Fruit fly (Drosophila melanogaster): ENCODE data around the gene CG42709.

The CG42709 gene

dm6 chr3L:12832355-12832881 is 42.4 kb downstream of the CG42709 start (continued):
- TF ChIP-seq jigr1 (GFP tag; IDR thresholded peaks at IDR 0.05): no peak
- TF ChIP-seq prd (optimal IDR thresholded peaks at IDR 0.05): no peak
- no peak for TF ChIP-seq prd (GFP tag; IDR thresholded peaks at IDR 0.05)
- peak; percentile 76 for TF ChIP-seq CG11504 (tag; optimal IDR thresholded peaks at IDR 0.05)
- no peak for TF ChIP-seq gcm2 (GFP tag; optimal IDR thresholded peaks at IDR 0.05)
- TF ChIP-seq B-H2 (GFP tag; optimal IDR thresholded peaks at IDR 0.05): no peak
- no peak for TF ChIP-seq CG9437 (GFP tag; optimal IDR thresholded peaks at IDR 0.05)
- TF ChIP-seq Xrp1 (GFP tag; IDR thresholded peaks at IDR 0.05): no peak
- no peak for TF ChIP-seq MTF-1 (GFP tag; optimal IDR thresholded peaks at IDR 0.05; ENCODE audit: borderline replicate concordance)
- no peak for TF ChIP-seq D19A (tag; optimal IDR thresholded peaks at IDR 0.05)
- no peak for TF ChIP-seq Lhr (GFP tag; optimal IDR thresholded peaks at IDR 0.05)
- TF ChIP-seq HLH3B (GFP tag; IDR thresholded peaks at IDR 0.05): no peak
- no peak; the same call in 1 of the 2 replicates for TF ChIP-seq CG14014 (GFP tag; IDR thresholded peaks at IDR 0.05)
- peak; percentile 13 for TF ChIP-seq CG2712 (tag; optimal IDR thresholded peaks at IDR 0.05)
- no peak for TF ChIP-seq twi (tag; optimal IDR thresholded peaks at IDR 0.05)
- no peak for TF ChIP-seq otp (GFP tag; IDR thresholded peaks at IDR 0.05)
- no peak for TF ChIP-seq CG16863 (GFP tag; optimal IDR thresholded peaks at IDR 0.05)
- TF ChIP-seq CG16779 (GFP tag; IDR thresholded peaks at IDR 0.05): no peak
- no peak for TF ChIP-seq GATAe (GFP tag; conservative IDR thresholded peaks at IDR 0.05)
- TF ChIP-seq fd96Cb (tag; optimal IDR thresholded peaks at IDR 0.05): no peak
- 0 out of 2 replicates have a peak, but pooled peaks have one; percentile 3 for TF ChIP-seq slbo (GFP tag; IDR thresholded peaks at IDR 0.05)
- TF ChIP-seq Taf1 (GFP tag; IDR thresholded peaks at IDR 0.05): no peak
- TF ChIP-seq CG8388 (GFP tag; optimal IDR thresholded peaks at IDR 0.05): no peak
- peak; percentile 81 for TF ChIP-seq Med (GFP tag)
- no peak for TF ChIP-seq trh (GFP tag; optimal IDR thresholded peaks at IDR 0.05)
- no peak for TF ChIP-seq Spps (tag; optimal IDR thresholded peaks at IDR 0.05)
- no peak for TF ChIP-seq CG11456 (GFP tag; IDR thresholded peaks at IDR 0.05)
- TF ChIP-seq TFAM (GFP tag; optimal IDR thresholded peaks at IDR 0.05): no peak
- no peak for TF ChIP-seq CG9797 (GFP tag; optimal IDR thresholded peaks at IDR 0.05)
- no peak for TF ChIP-seq Gug (GFP tag; IDR thresholded peaks at IDR 0.05)
- no peak for TF ChIP-seq phol (tag; optimal IDR thresholded peaks at IDR 0.05)
- no peak for TF ChIP-seq CG14965 (GFP tag; optimal IDR thresholded peaks at IDR 0.05; ENCODE audit: borderline replicate concordance)
- TF ChIP-seq Chrac-16 (GFP tag; optimal IDR thresholded peaks at IDR 0.05): no peak
- no peak for TF ChIP-seq CG30020 (tag; optimal IDR thresholded peaks at IDR 0.05)
- peak; percentile 8 for TF ChIP-seq ERR (GFP tag; optimal IDR thresholded peaks at IDR 0.05)
- no peak for TF ChIP-seq YL-1 (GFP tag; optimal IDR thresholded peaks at IDR 0.05)
- no peak for TF ChIP-seq Gsc (GFP tag; IDR thresholded peaks at IDR 0.05)
- peak; percentile 48 for TF ChIP-seq CG10543 (GFP tag; optimal IDR thresholded peaks at IDR 0.05)
- TF ChIP-seq sd (tag; optimal IDR thresholded peaks at IDR 0.05): peak; percentile 69
- TF ChIP-seq sc (optimal IDR thresholded peaks at IDR 0.05): no peak
- no peak for TF ChIP-seq sc (GFP tag; optimal IDR thresholded peaks at IDR 0.05)
- no peak for TF ChIP-seq CG4404 (GFP tag; IDR thresholded peaks at IDR 0.05)
- no peak for TF ChIP-seq CG16813 (GFP tag; IDR thresholded peaks at IDR 0.05; ENCODE audit: partially characterized antibody)
- peak; percentile 49 for TF ChIP-seq Nf-YC (tag; optimal IDR thresholded peaks at IDR 0.05)
- TF ChIP-seq zfh1 (GFP tag; IDR thresholded peaks at IDR 0.05): 0 out of 3 replicates have a peak, but pooled peaks have one; percentile 9
- peak; percentile 36; the same call in 1 of the 2 replicates for TF ChIP-seq seq (GFP tag; IDR thresholded peaks at IDR 0.05)
- no peak for TF ChIP-seq Lpt (GFP tag; optimal IDR thresholded peaks at IDR 0.05)
- no peak for TF ChIP-seq CG3726 (GFP tag; IDR thresholded peaks at IDR 0.05)
- TF ChIP-seq crc (GFP tag; optimal IDR thresholded peaks at IDR 0.05): no peak
- TF ChIP-seq croc (GFP tag; conservative IDR thresholded peaks at IDR 0.05): no peak
- no peak for TF ChIP-seq Sox100B (GFP tag; optimal IDR thresholded peaks at IDR 0.05)
- TF ChIP-seq CG1603 (tag; optimal IDR thresholded peaks at IDR 0.05): no peak
